In genomic region chrX:16308953-16309352, dm6 we compare ENCODE assay signal across 3 fruit fly cellular contexts.
TF ChIP-seq lines count a peak whose summit lies in the region.

No protein-coding gene starts in this region.

- TF ChIP-seq CTCF in whole organism, embryonic (GFP tag; optimal IDR thresholded peaks at IDR 0.05; lab: Kevin White, UChicago), result no peak

TF ChIP-seq in whole organism, adult, 20 proteins besides CTCF, POLR2A, EP300 and RAD21:
- TF ChIP-seq CG5204 (GFP tag; optimal IDR thresholded peaks at IDR 0.05; lab: Kevin White, UChicago) (no peak), Hr96 (GFP tag; optimal IDR thresholded peaks at IDR 0.05; lab: Kevin White, UChicago) (no peak), ovo (GFP tag; optimal IDR thresholded peaks at IDR 0.05; lab: Kevin White, UChicago) (no peak), CG11617 (GFP tag; optimal IDR thresholded peaks at IDR 0.05; lab: Kevin White, UChicago) (no peak), cnc (optimal IDR thresholded peaks at IDR 0.05; lab: Kevin White, UChicago) (no peak), pad (GFP tag; optimal IDR thresholded peaks at IDR 0.05; lab: Kevin White, UChicago) (no peak), Crg-1 (GFP tag; optimal IDR thresholded peaks at IDR 0.05; lab: Kevin White, UChicago) (no peak), toe (GFP tag; optimal IDR thresholded peaks at IDR 0.05; lab: Kevin White, UChicago) (no peak), Mnt (GFP tag; optimal IDR thresholded peaks at IDR 0.05; lab: Kevin White, UChicago) (no peak), bab1 (GFP tag; optimal IDR thresholded peaks at IDR 0.05; lab: Kevin White, UChicago) (no peak), CG33017 (tag; optimal IDR thresholded peaks at IDR 0.05; lab: Kevin White, UChicago) (no peak), CG1620 (GFP tag; optimal IDR thresholded peaks at IDR 0.05; lab: Kevin White, UChicago) (no peak), CG14711 (tag; optimal IDR thresholded peaks at IDR 0.05; lab: Kevin White, UChicago) (no peak), cic (GFP tag; optimal IDR thresholded peaks at IDR 0.05; lab: Kevin White, UChicago) (peak; percentile 71), tj (GFP tag; optimal IDR thresholded peaks at IDR 0.05; lab: Kevin White, UChicago) (peak; percentile 47), Clk (GFP tag; optimal IDR thresholded peaks at IDR 0.05; lab: Kevin White, UChicago) (no peak), kay (GFP tag; lab: Kevin White, UChicago; ENCODE audit: borderline replicate concordance) (peak; percentile 87), CG7101 (tag; optimal IDR thresholded peaks at IDR 0.05; lab: Kevin White, UChicago) (no peak)

TF ChIP-seq in whole organism, embryonic, 481 proteins besides CTCF, POLR2A, EP300 and RAD21:
- TF ChIP-seq CG13296 (GFP tag; optimal IDR thresholded peaks at IDR 0.05; lab: Kevin White, UChicago), result peak; percentile 13
- no peak for TF ChIP-seq CG31224 (GFP tag; IDR thresholded peaks at IDR 0.05; lab: Robert Waterston, UW)
- no peak for TF ChIP-seq Hr51 (GFP tag; optimal IDR thresholded peaks at IDR 0.05; lab: Kevin White, UChicago)
- no peak for TF ChIP-seq sim (GFP tag; IDR thresholded peaks at IDR 0.05; lab: Robert Waterston, UW)
- peak; percentile 44 for TF ChIP-seq sens (GFP tag; lab: Kevin White, UChicago)
- TF ChIP-seq Trl (optimal IDR thresholded peaks at IDR 0.05; lab: Kevin White, UChicago), result no peak
- TF ChIP-seq Trl (GFP tag; optimal IDR thresholded peaks at IDR 0.05; lab: Kevin White, UChicago), result no peak
- TF ChIP-seq CG3726 (GFP tag; IDR thresholded peaks at IDR 0.05; lab: Robert Waterston, UW), result no peak
- TF ChIP-seq Rx (GFP tag; IDR thresholded peaks at IDR 0.05; lab: Robert Waterston, UW), result no peak
- peak; percentile 2 for TF ChIP-seq Med (GFP tag; lab: Kevin White, UChicago)
- TF ChIP-seq danr (GFP tag; IDR thresholded peaks at IDR 0.05; lab: Robert Waterston, UW), result no peak
- peak; percentile 44 for TF ChIP-seq ERR (GFP tag; optimal IDR thresholded peaks at IDR 0.05; lab: Kevin White, UChicago)

TF ChIP-seq in whole organism, prepupa, 60 proteins besides CTCF, POLR2A, EP300 and RAD21:
- no peak for TF ChIP-seq esn (GFP tag; optimal IDR thresholded peaks at IDR 0.05; lab: Kevin White, UChicago)
- no peak for TF ChIP-seq CG6276 (GFP tag; optimal IDR thresholded peaks at IDR 0.05; lab: Kevin White, UChicago)
- TF ChIP-seq Ets21C (GFP tag; optimal IDR thresholded peaks at IDR 0.05; lab: Kevin White, UChicago), result no peak
- TF ChIP-seq CG11762 (GFP tag; optimal IDR thresholded peaks at IDR 0.05; lab: Kevin White, UChicago; ENCODE audit: insufficient read depth), result no peak
- no peak for TF ChIP-seq CG32006 (GFP tag; optimal IDR thresholded peaks at IDR 0.05; lab: Kevin White, UChicago)
- no peak for TF ChIP-seq Smox (GFP tag; optimal IDR thresholded peaks at IDR 0.05; lab: Kevin White, UChicago)
- TF ChIP-seq dac (GFP tag; optimal IDR thresholded peaks at IDR 0.05; lab: Kevin White, UChicago), result no peak
- TF ChIP-seq Eip78C (GFP tag; lab: Kevin White, UChicago), result peak; percentile 36
- no peak for TF ChIP-seq Hr39 (GFP tag; optimal IDR thresholded peaks at IDR 0.05; lab: Kevin White, UChicago)
- TF ChIP-seq CG34406 (GFP tag; optimal IDR thresholded peaks at IDR 0.05; lab: Kevin White, UChicago), result no peak
- TF ChIP-seq fkh (GFP tag; optimal IDR thresholded peaks at IDR 0.05; lab: Kevin White, UChicago), result peak; percentile 17
- TF ChIP-seq CG15336 (GFP tag; IDR thresholded peaks at IDR 0.05; lab: Robert Waterston, UW), result no peak
- TF ChIP-seq pdm3 (GFP tag; optimal IDR thresholded peaks at IDR 0.05; lab: Kevin White, UChicago), result no peak
- no peak for TF ChIP-seq Hr4 (GFP tag; optimal IDR thresholded peaks at IDR 0.05; lab: Kevin White, UChicago)
- TF ChIP-seq lz (GFP tag; optimal IDR thresholded peaks at IDR 0.05; lab: Kevin White, UChicago), result no peak
- no peak for TF ChIP-seq Sox15 (GFP tag; optimal IDR thresholded peaks at IDR 0.05; lab: Kevin White, UChicago)
- no peak for TF ChIP-seq CG8319 (GFP tag; optimal IDR thresholded peaks at IDR 0.05; lab: Kevin White, UChicago)
